Fruit fly (Drosophila melanogaster) Kc167 (cell line): Measurements from ENCODE around the gene CG31463.

Source experiments
- Sin3A ChIP-seq: fragments of >200 bp; optimal IDR thresholded peaks from 2 replicates; lab custom pipeline; 2018; ENCODE audit warnings: missing external identifiers
- h ChIP-seq: fragments of >200 bp; optimal IDR thresholded peaks from 3 replicates; lab custom pipeline; 2018; ENCODE audit warnings: missing external identifiers
- insv ChIP-seq: fragments of >200 bp; optimal IDR thresholded peaks from 3 replicates; lab custom pipeline; 2018; ENCODE audit warnings: missing external identifiers
- psq ChIP-seq: fragments of >200 bp; optimal IDR thresholded peaks from 2 replicates; lab custom pipeline; 2017; ENCODE audit warnings: missing external identifiers

DNA sequence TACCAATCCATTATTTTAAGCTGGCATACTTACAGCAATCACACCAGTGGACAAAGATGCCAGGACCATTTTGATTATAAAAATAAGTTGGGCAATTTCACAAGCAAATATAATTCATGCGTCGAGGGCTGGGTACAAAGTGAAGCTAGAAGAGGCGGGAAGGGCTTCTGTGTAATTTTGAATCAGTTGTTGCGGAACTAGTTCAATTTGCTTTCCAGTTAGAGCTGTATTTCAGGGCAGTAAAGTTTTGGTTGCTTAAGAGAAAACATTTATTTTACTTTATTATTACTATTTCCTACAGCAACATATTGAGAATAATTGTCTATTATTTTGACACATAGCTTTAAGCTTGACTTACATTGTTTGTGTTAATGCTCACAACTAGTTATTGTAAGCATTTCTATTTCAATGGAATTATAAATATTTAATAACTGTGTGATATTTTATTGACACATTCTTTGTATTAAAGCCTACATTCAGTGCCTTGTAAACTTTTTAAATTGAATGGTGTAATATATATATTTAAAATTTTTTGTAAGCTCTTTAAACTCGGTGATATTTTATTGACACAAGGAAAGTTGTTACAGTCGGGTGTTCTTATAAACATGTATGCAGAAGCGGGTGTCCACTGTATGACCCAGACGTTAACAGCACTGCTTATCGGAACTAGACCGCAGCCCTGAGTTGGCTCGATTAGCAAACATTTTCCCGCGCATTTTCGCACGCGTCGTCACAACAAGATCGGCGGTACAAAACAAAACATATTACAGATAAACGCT lies 27.6 kb upstream of the CG31463 start, which contains the start of the genes RPA1 and Mcm2:
- TF ChIP-seq h (lab: Kevin White, UChicago) (no peak), insv (no peak), Sin3A (lab: Kevin White, UChicago) (no peak), psq (lab: Kevin White, UChicago) (no peak)
